Worm (Caenorhabditis elegans) whole organism, L4 larva: ENCODE results near the gene dsh-2.

Source experiments
- F44E2.7 ChIP-seq: fragments of 200-800 bp; sonication (Bioruptor generic); IDR thresholded peaks from 2 replicates; pipeline ENCODE4 v2.1.2; 2022; ENCODE audit warnings: missing genetic modification characterization, missing compliant biosample characterization
- R02D3.7 ChIP-seq: fragments of 150-350 bp; sonication (generic microtip); optimal IDR thresholded peaks from 3 replicates; lab custom pipeline; 2014; ENCODE audit warnings: missing biosample characterization, missing genetic modification characterization
- T20F7.1 ChIP-seq: fragments of 200-800 bp; sonication (Bioruptor generic); optimal IDR thresholded peaks from 2 replicates; lab custom pipeline; 2018; ENCODE audit warnings: mild to moderate bottlenecking, missing genetic modification characterization, missing compliant biosample characterization
- Y75B8A.6 ChIP-seq: fragments of 200-800 bp; sonication (Bioruptor generic); IDR thresholded peaks from 2 replicates; pipeline ENCODE4 v1.3.6; 2022; ENCODE audit warnings: missing genetic modification reagents, missing genetic modification characterization, missing compliant biosample characterization
- ZK337.2 ChIP-seq: fragments of 200-800 bp; sonication (Bioruptor generic); IDR thresholded peaks from 2 replicates; pipeline ENCODE4 v1.3.6; 2022; ENCODE audit warnings: missing genetic modification reagents, missing genetic modification characterization, missing compliant biosample characterization
- aha-1 ChIP-seq: fragments of 150-350 bp; peaks from one replicate; lab custom pipeline; 2014; ENCODE audit warnings: missing biosample characterization, missing genetic modification characterization
- ceh-28 ChIP-seq: fragments of 150-350 bp; optimal IDR thresholded peaks from 2 replicates; lab custom pipeline; 2014; ENCODE audit warnings: missing biosample characterization, missing genetic modification reagents, missing genetic modification characterization
- ceh-32 ChIP-seq: sonication (generic microtip); optimal IDR thresholded peaks from 2 replicates; lab custom pipeline; 2016; ENCODE audit warnings: mild to moderate bottlenecking, missing genetic modification characterization, missing compliant biosample characterization; ENCODE audit not compliant: poor library complexity
- ceh-82 ChIP-seq: sonication (generic microtip); optimal IDR thresholded peaks from 2 replicates; lab custom pipeline; 2017; ENCODE audit warnings: missing biosample characterization, missing genetic modification characterization
- ces-1 ChIP-seq: fragments of 150-350 bp; sonication (generic microtip); optimal IDR thresholded peaks from 4 replicates; lab custom pipeline; 2014; ENCODE audit warnings: missing biosample characterization, missing genetic modification reagents, missing genetic modification characterization
- cey-2 ChIP-seq: sonication (generic microtip); optimal IDR thresholded peaks from 3 replicates; lab custom pipeline; 2017; ENCODE audit warnings: missing genetic modification characterization, mild to moderate bottlenecking, missing compliant biosample characterization, antibody characterized with exemption, borderline replicate concordance; ENCODE audit not compliant: insufficient read depth
- ctbp-1 ChIP-seq: fragments of 200-800 bp; sonication (Bioruptor generic); IDR thresholded peaks from 2 replicates; pipeline ENCODE4 v1.3.6; 2022; ENCODE audit warnings: missing genetic modification reagents, missing genetic modification characterization, missing compliant biosample characterization
- dmd-9 ChIP-seq: fragments of 200-800 bp; sonication (Bioruptor generic); IDR thresholded peaks from 2 replicates; pipeline ENCODE4 v1.3.6; 2022; ENCODE audit warnings: missing genetic modification reagents, missing genetic modification characterization, missing compliant biosample characterization
- dve-1 ChIP-seq: sonication (generic microtip); optimal IDR thresholded peaks from 2 replicates; lab custom pipeline; 2017; ENCODE audit warnings: antibody characterized with exemption, mild to moderate bottlenecking, missing genetic modification characterization, missing compliant biosample characterization; ENCODE audit not compliant: insufficient read depth
- egl-27 ChIP-seq: sonication (generic microtip); optimal IDR thresholded peaks from 3 replicates; lab custom pipeline; 2017; ENCODE audit warnings: missing biosample characterization, missing genetic modification reagents, missing genetic modification characterization
- egl-43 ChIP-seq: fragments of 200-800 bp; sonication (Bioruptor generic); IDR thresholded peaks from 2 replicates; pipeline ENCODE4 v1.3.6; 2022; ENCODE audit warnings: missing genetic modification reagents, missing genetic modification characterization, missing compliant biosample characterization
- hif-1 ChIP-seq, 2 experiments: sonication (generic microtip); optimal IDR thresholded peaks; 2 replicates each; lab custom pipeline; 2016 to 2017; ENCODE audit warnings: missing compliant biosample characterization in 2 of 2, missing genetic modification characterization in 2 of 2, missing genetic modification reagents in 2 of 2, missing genotype in 2 of 2, mild to moderate bottlenecking in 1 of 2
- hlh-30 ChIP-seq: sonication (generic microtip); optimal IDR thresholded peaks from 2 replicates; lab custom pipeline; 2017; ENCODE audit warnings: antibody characterized with exemption, mild to moderate bottlenecking, missing genetic modification characterization, missing compliant biosample characterization; ENCODE audit not compliant: insufficient read depth
- hmg-1.1 ChIP-seq: fragments of 200-800 bp; sonication (Bioruptor generic); IDR thresholded peaks from 2 replicates; pipeline ENCODE4 v1.3.6; 2022; ENCODE audit warnings: missing genetic modification reagents, missing genetic modification characterization, missing compliant biosample characterization
- jun-1 ChIP-seq: fragments of 150-350 bp; optimal IDR thresholded peaks from 2 replicates; lab custom pipeline; 2014; ENCODE audit warnings: missing biosample characterization, missing genetic modification reagents, missing genetic modification characterization
- lim-7 ChIP-seq: fragments of 200-800 bp; sonication (Bioruptor generic); IDR thresholded peaks from 2 replicates; pipeline ENCODE4 v1.3.6; 2022; ENCODE audit warnings: missing genetic modification characterization, missing compliant biosample characterization
- lsy-2 ChIP-seq, 2 experiments: fragments of 150-350 bp in 1 of 2; sonication (generic microtip) in 1 of 2; optimal IDR thresholded peaks; 2 replicates each; lab custom pipeline; 2014 to 2017; ENCODE audit warnings: missing biosample characterization in 2 of 2, missing genetic modification characterization in 2 of 2
- madf-9 ChIP-seq: fragments of 200-800 bp; sonication (Bioruptor generic); conservative IDR thresholded peaks from 2 replicates; pipeline ENCODE4 v1.3.6; 2022; ENCODE audit warnings: missing genetic modification reagents, missing genetic modification characterization, missing compliant biosample characterization
- mdl-1 ChIP-seq, 2 experiments: fragments of 150-350 bp in 1 of 2; sonication (generic microtip) in 1 of 2; optimal IDR thresholded peaks; 2 replicates each; lab custom pipeline; 2014 to 2017; ENCODE audit warnings: missing biosample characterization in 2 of 2, missing genetic modification characterization in 2 of 2
- mdt-29 ChIP-seq: fragments of 200-800 bp; sonication (Bioruptor generic); IDR thresholded peaks from 2 replicates; pipeline ENCODE4 v1.3.6; 2022; ENCODE audit warnings: missing genetic modification reagents, missing genetic modification characterization, missing compliant biosample characterization
- mep-1 ChIP-seq: fragments of 150-350 bp; sonication (generic microtip); optimal IDR thresholded peaks from 3 replicates; lab custom pipeline; 2014; ENCODE audit warnings: missing biosample characterization, missing genetic modification characterization
- mxl-2 ChIP-seq: fragments of 200-800 bp; sonication (Bioruptor generic); conservative IDR thresholded peaks from 2 replicates; pipeline ENCODE4 v1.3.6; 2022; ENCODE audit warnings: missing genetic modification reagents, missing genetic modification characterization, missing compliant biosample characterization
- mxl-3 ChIP-seq: fragments of 200-800 bp; sonication (Bioruptor generic); optimal IDR thresholded peaks from 2 replicates; lab custom pipeline; 2018; ENCODE audit warnings: mild to moderate bottlenecking, missing genetic modification characterization, missing compliant biosample characterization
- nhr-10 ChIP-seq: fragments of 150-350 bp; optimal IDR thresholded peaks from 2 replicates; lab custom pipeline; 2014; ENCODE audit warnings: missing biosample characterization, missing genetic modification characterization
- nhr-102 ChIP-seq: sonication (generic microtip); optimal IDR thresholded peaks from 2 replicates; lab custom pipeline; 2016; ENCODE audit warnings: mild to moderate bottlenecking, missing genetic modification characterization, moderate library complexity, missing compliant biosample characterization
- nhr-111 ChIP-seq: fragments of 200-800 bp; sonication (Bioruptor generic); optimal IDR thresholded peaks from 2 replicates; lab custom pipeline; 2018; ENCODE audit warnings: mild to moderate bottlenecking, missing genetic modification characterization, missing compliant biosample characterization
- nhr-25 ChIP-seq: sonication (generic microtip); optimal IDR thresholded peaks from 2 replicates; lab custom pipeline; 2017; ENCODE audit warnings: missing genetic modification characterization, mild to moderate bottlenecking, missing compliant biosample characterization, antibody characterized with exemption, moderate library complexity, borderline replicate concordance; ENCODE audit not compliant: insufficient read depth
- pha-4 ChIP-seq, 2 experiments: fragments of 150-350 bp in 1 of 2; fragments of 200-800 bp in 1 of 2; sonication (Bioruptor generic) in 1 of 2; IDR thresholded peaks in 1 of 2; optimal IDR thresholded peaks in 1 of 2; 2 replicates each; pipeline versions ENCODE4 v1.3.6 to Lab custom; 2014 to 2022; ENCODE audit warnings: missing genetic modification characterization in 2 of 2, missing genetic modification reagents in 2 of 2, missing biosample characterization in 1 of 2, missing compliant biosample characterization in 1 of 2
- pqm-1 ChIP-seq: sonication (generic microtip); optimal IDR thresholded peaks from 2 replicates; lab custom pipeline; 2017; ENCODE audit warnings: missing biosample characterization, missing genetic modification characterization
- rbr-2 ChIP-seq: sonication (generic microtip); optimal IDR thresholded peaks from 2 replicates; lab custom pipeline; 2016; ENCODE audit warnings: missing genotype, missing genetic modification characterization, missing compliant biosample characterization
- sdz-12 ChIP-seq: fragments of 200-800 bp; sonication (Bioruptor generic); optimal IDR thresholded peaks from 2 replicates; lab custom pipeline; 2018; ENCODE audit warnings: mild to moderate bottlenecking, missing genetic modification characterization, missing compliant biosample characterization
- skn-1 ChIP-seq: fragments of 150-350 bp; optimal IDR thresholded peaks from 2 replicates; lab custom pipeline; 2014; ENCODE audit warnings: missing biosample characterization, missing genetic modification characterization
- spr-3 ChIP-seq: fragments of 200-800 bp; sonication (Bioruptor generic); optimal IDR thresholded peaks from 2 replicates; lab custom pipeline; 2018; ENCODE audit warnings: mild to moderate bottlenecking, missing genetic modification characterization, missing compliant biosample characterization
- vab-7 ChIP-seq: fragments of 200-800 bp; sonication (Bioruptor generic); IDR thresholded peaks from 2 replicates; pipeline ENCODE4 v1.3.6; 2022; ENCODE audit warnings: missing genetic modification reagents, missing genetic modification characterization, missing compliant biosample characterization
- zfp-2 ChIP-seq: sonication (generic microtip); optimal IDR thresholded peaks from 2 replicates; lab custom pipeline; 2016; ENCODE audit warnings: mild to moderate bottlenecking, missing genetic modification characterization, missing compliant biosample characterization

The dsh-2 gene

DNA sequence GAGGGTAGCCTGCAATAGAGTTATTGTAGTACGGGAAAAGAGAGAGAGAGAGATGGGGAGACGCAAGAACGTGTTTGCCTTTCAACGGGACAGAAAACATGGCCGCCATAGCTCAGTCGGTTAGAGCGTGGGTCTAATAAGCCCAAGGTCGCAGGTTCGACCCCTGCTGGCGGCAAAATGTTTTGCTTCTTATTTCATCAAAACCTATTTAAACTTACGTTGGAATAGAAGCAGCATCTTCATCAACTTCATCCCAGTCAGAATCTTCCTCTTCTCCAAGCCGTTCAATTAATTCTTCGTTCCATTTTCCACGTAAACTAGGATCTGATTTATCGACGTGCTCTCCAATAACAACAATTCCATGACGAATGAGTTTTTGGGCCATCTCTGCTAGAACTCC lies 48.3 kb downstream of the dsh-2 start (continued):
- TF ChIP-seq mxl-3 (peak; percentile 59), hlh-30 (peak; percentile 29), nhr-111 (GFP tag; lab: Kevin White, UChicago) (peak; percentile 42), R02D3.7 (tag; lab: Kevin White, UChicago) (no peak), zfp-2 (tag; lab: Kevin White, UChicago) (peak; percentile 19), egl-27 (tag; lab: Kevin White, UChicago) (no peak), lsy-2 (tag; optimal IDR thresholded peaks at IDR 0.05; lab: Kevin White, UChicago) (peak; percentile 29 to 70), nhr-102 (tag; lab: Kevin White, UChicago) (peak; percentile 54), ces-1 (GFP tag; lab: Kevin White, UChicago) (no peak), T20F7.1 (GFP tag; lab: Kevin White, UChicago) (peak; percentile 16), ceh-32 (tag; lab: Kevin White, UChicago) (no peak), ceh-82 (tag; lab: Kevin White, UChicago) (no peak), ZK337.2 (GFP tag; lab: Robert Waterston, UW) (no peak), jun-1 (peak; percentile 65), cey-2 (no peak), nhr-25 (tag; lab: Kevin White, UChicago) (peak; percentile 70), sdz-12 (GFP tag; lab: Kevin White, UChicago) (peak; percentile 82), pha-4 (GFP tag; IDR thresholded peaks at IDR 0.05; lab: Robert Waterston, UW) (peak; percentile 93), pha-4 (tag; optimal IDR thresholded peaks at IDR 0.05; lab: Kevin White, UChicago) (no peak), aha-1 (tag; lab: Kevin White, UChicago) (peak; percentile 98), spr-3 (GFP tag; lab: Kevin White, UChicago) (peak; percentile 31), F44E2.7 (GFP tag; lab: Robert Waterston, UW) (0 out of 2 replicates have a peak, but pooled peaks have one; percentile 50), rbr-2 (peak; percentile 46), mep-1 (tag; lab: Kevin White, UChicago) (peak; percentile 64), mxl-2 (GFP tag; lab: Robert Waterston, UW) (0 out of 2 replicates have a peak, but pooled peaks have one; percentile 31), lim-7 (GFP tag; lab: Robert Waterston, UW) (peak; percentile 94), Y75B8A.6 (GFP tag; lab: Robert Waterston, UW) (peak; percentile 81; the same call in 1 of the 2 replicates), nhr-10 (tag; lab: Kevin White, UChicago) (no peak), dve-1 (tag; lab: Kevin White, UChicago) (peak; percentile 26), mdl-1 (tag; optimal IDR thresholded peaks at IDR 0.05; lab: Kevin White, UChicago) (peak in 1 of 2 experiments; percentile 25), mdt-29 (GFP tag; lab: Robert Waterston, UW) (no peak), ceh-28 (no peak)
- TF ChIP-seq, all 104 proteins: peak for 73

DNA sequence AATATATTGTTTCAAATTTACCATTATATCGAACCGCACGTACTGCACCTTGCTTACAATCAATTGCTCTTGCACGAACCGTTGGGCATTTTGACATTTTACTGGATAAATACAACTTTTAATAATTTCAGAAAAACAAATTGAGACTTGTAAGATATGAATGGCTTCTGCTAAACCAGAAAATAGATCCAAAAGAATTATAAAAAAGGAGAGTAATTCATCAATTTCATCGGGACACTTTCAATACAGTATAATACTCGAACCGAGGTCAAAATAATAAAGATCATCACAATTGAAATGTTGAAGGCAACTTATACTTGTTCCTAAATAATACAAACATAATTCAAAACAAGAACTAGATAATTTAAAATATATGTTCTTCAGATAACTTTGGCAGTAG lies 49.4 kb downstream of the dsh-2 start, which contains the start of gene wdr-83:
Gene wdr-83 (minus strand): TSS at position 101 of the 400 bp plus-strand sequence.
- TF ChIP-seq dmd-9 (GFP tag; lab: Robert Waterston, UW) = no peak
- TF ChIP-seq madf-9 (GFP tag; lab: Robert Waterston, UW) = no peak
- TF ChIP-seq egl-43 (GFP tag; lab: Robert Waterston, UW) = no peak
- TF ChIP-seq ctbp-1 (GFP tag; lab: Robert Waterston, UW) = no peak
- no peak for TF ChIP-seq hmg-1.1 (GFP tag; lab: Robert Waterston, UW)
- TF ChIP-seq pqm-1 (tag; lab: Kevin White, UChicago) = no peak
- no peak for TF ChIP-seq vab-7
- TF ChIP-seq skn-1 (tag; lab: Kevin White, UChicago) = no peak
- TF ChIP-seq hif-1 (tag; optimal IDR thresholded peaks at IDR 0.05; lab: Kevin White, UChicago) = no peak
- no peak for TF ChIP-seq mep-1 (tag; lab: Kevin White, UChicago)
